Fruit fly (Drosophila melanogaster): Measurements from ENCODE around the gene CG4572.

The CG4572 gene

DNA sequence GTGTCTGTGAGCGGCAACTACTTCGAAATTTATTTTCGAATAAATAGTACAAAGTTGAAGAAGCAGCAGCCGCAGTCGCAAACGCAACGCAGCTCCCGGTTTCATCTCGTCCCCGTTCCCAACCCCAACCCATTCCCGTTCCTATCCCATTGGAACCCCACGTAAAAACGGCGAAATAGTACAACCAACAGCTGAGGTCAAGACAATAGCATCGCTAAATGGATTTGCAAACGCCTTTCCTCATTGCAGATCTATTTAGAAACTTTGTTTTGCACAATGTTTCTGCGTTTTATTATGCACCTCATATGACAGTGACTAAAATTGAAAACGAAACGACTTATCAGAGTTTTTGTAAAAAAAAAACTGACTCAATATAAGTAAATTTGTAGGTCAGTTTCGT, 27.2 kb upstream of the CG4572 start (continued):
- TF ChIP-seq CG3407 (GFP tag; optimal IDR thresholded peaks at IDR 0.05) (no peak), HLH3B (GFP tag; IDR thresholded peaks at IDR 0.05) (peak; percentile 23; the same call in 1 of the 2 replicates), pfk (GFP tag; optimal IDR thresholded peaks at IDR 0.05) (peak; percentile 71), yki (optimal IDR thresholded peaks at IDR 0.05) (no peak), Nf-YA (GFP tag; IDR thresholded peaks at IDR 0.05) (0 out of 2 replicates have a peak, but pooled peaks have one; percentile 22), lmd (GFP tag; IDR thresholded peaks at IDR 0.05) (0 out of 2 replicates have a peak, but pooled peaks have one; percentile 22), CkIIα-i1 (GFP tag; IDR thresholded peaks at IDR 0.05) (no peak), Adf1 (GFP tag; IDR thresholded peaks at IDR 0.05) (no peak), CG7963 (GFP tag; IDR thresholded peaks at IDR 0.05; ENCODE audit: partially characterized antibody) (no peak), wek (GFP tag; optimal IDR thresholded peaks at IDR 0.05) (no peak), D19B (GFP tag; optimal IDR thresholded peaks at IDR 0.05) (no peak), CG15073 (GFP tag; optimal IDR thresholded peaks at IDR 0.05) (no peak), HmgZ (tag; optimal IDR thresholded peaks at IDR 0.05) (no peak), ash1 (GFP tag; optimal IDR thresholded peaks at IDR 0.05) (no peak), CG1024 (GFP tag; IDR thresholded peaks at IDR 0.05) (no peak), CG12299 (tag; optimal IDR thresholded peaks at IDR 0.05) (no peak), CG17361 (GFP tag; IDR thresholded peaks at IDR 0.05) (no peak), sr (GFP tag; IDR thresholded peaks at IDR 0.05) (0 out of 3 replicates have a peak, but pooled peaks have one; percentile 30), CG11504 (tag; optimal IDR thresholded peaks at IDR 0.05) (no peak), mirr (GFP tag; optimal IDR thresholded peaks at IDR 0.05) (no peak), CG33213 (GFP tag; optimal IDR thresholded peaks at IDR 0.05) (no peak), CG14014 (GFP tag; IDR thresholded peaks at IDR 0.05) (no peak), ttk (GFP tag; IDR thresholded peaks at IDR 0.05) (0 out of 2 replicates have a peak, but pooled peaks have one; percentile 8), CG7839 (tag; optimal IDR thresholded peaks at IDR 0.05) (no peak), eve (GFP tag; optimal IDR thresholded peaks at IDR 0.05) (no peak), dmrt99B (tag; optimal IDR thresholded peaks at IDR 0.05) (no peak), tll (GFP tag; optimal IDR thresholded peaks at IDR 0.05) (no peak), Ada2b (GFP tag; IDR thresholded peaks at IDR 0.05) (no peak), Rfx (GFP tag; IDR thresholded peaks at IDR 0.05) (no peak), tx (GFP tag; optimal IDR thresholded peaks at IDR 0.05) (no peak), CG9609 (GFP tag; optimal IDR thresholded peaks at IDR 0.05) (no peak), vfl (GFP tag; optimal IDR thresholded peaks at IDR 0.05) (no peak), CG9932 (GFP tag; IDR thresholded peaks at IDR 0.05) (peak; percentile 24; the same call in 1 of the 2 replicates)

DNA sequence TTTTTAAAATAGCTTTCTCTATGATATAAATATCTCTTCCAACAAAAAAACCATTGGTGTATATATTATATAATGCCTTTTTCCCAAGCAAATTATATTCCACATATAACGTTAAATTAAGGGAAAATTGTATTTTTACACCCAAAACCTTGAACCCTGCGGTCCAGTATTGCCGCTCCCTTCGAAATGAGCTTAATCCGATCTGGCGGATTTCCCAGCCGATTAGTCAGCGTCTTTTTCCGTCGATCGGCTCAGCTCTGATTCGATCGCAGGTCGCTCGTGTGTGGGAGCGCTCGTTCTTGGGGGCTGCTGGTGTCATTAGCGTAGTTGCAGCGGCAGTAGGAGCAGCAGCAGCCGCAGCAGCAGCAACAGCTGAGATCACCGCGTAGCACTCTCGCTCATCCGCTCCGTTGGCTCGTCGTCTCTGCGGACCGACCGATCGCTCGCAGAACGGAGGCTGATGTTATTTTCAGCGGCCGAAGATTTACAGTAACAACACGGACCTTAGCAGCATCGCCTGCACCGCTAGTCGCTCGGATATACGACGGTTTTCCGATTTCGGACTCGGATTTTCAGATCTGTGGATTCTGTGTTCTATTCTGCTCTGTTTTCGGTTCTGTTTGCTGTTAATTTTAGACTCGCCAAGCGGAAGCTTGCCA, 26.3 kb upstream of the CG4572 start, which contains the start of gene CG4733:
TSS of gene CG4733 (plus strand) at position 350 of the 659 bp plus-strand sequence.
- peak; percentile 25 for TF ChIP-seq CG10543 (GFP tag; optimal IDR thresholded peaks at IDR 0.05)
- no peak for TF ChIP-seq hb (GFP tag; IDR thresholded peaks at IDR 0.05; ENCODE audit: partially characterized antibody)
- peak; percentile 57; the same call in 2 of the 3 replicates for TF ChIP-seq zen2 (GFP tag; IDR thresholded peaks at IDR 0.05; ENCODE audit: partially characterized antibody)
- no peak for TF ChIP-seq dysf (GFP tag; IDR thresholded peaks at IDR 0.05)
- no peak for TF ChIP-seq slou (GFP tag; optimal IDR thresholded peaks at IDR 0.05)
- TF ChIP-seq CG3163 (GFP tag; optimal IDR thresholded peaks at IDR 0.05) = no peak
- no peak for TF ChIP-seq CG1024 (GFP tag; IDR thresholded peaks at IDR 0.05)
- peak; percentile 44; the same call in 1 of the 2 replicates for TF ChIP-seq CG32532 (GFP tag; IDR thresholded peaks at IDR 0.05)
- TF ChIP-seq TFAM (GFP tag; optimal IDR thresholded peaks at IDR 0.05) = no peak
- peak in 1 of 2 experiments; percentile 62 for TF ChIP-seq prd (optimal IDR thresholded peaks at IDR 0.05)
- TF ChIP-seq prd (GFP tag; IDR thresholded peaks at IDR 0.05) = no peak
- TF ChIP-seq Med (GFP tag) = peak; percentile 36
- TF ChIP-seq gcm (GFP tag; optimal IDR thresholded peaks at IDR 0.05) = no peak
- TF ChIP-seq CG9215 (GFP tag; IDR thresholded peaks at IDR 0.05) = no peak
- no peak for TF ChIP-seq gfzf (GFP tag; optimal IDR thresholded peaks at IDR 0.05)
- no peak for TF ChIP-seq CG9727 (GFP tag; optimal IDR thresholded peaks at IDR 0.05)
- peak; percentile 18 for TF ChIP-seq CG7556 (GFP tag; optimal IDR thresholded peaks at IDR 0.05)
- no peak for TF ChIP-seq CG8924 (tag; optimal IDR thresholded peaks at IDR 0.05)
- TF ChIP-seq Myb (GFP tag; optimal IDR thresholded peaks at IDR 0.05) = no peak
- no peak for TF ChIP-seq CG12744 (GFP tag; optimal IDR thresholded peaks at IDR 0.05)
